Fruit fly (Drosophila melanogaster) S2 (cell line): ENCODE measurements around the gene klg.

Source experiments
- CG8478 ChIP-seq: fragments of >200 bp; optimal IDR thresholded peaks from 2 replicates; lab custom pipeline; 2018
- CTCF ChIP-seq, 2 experiments: fragments of >200 bp; optimal IDR thresholded peaks; 2 replicates each; lab custom pipeline; 2018

dm6 chr3R:22988995-22989394 is 89.9 kb downstream of the klg start, which contains the start of gene Or94b:
- no peak for TF ChIP-seq CG8478 (lab: Kevin White, UChicago)
- no peak for TF ChIP-seq CTCF (optimal IDR thresholded peaks at IDR 0.05; lab: Kevin White, UChicago)
